Fruit fly (Drosophila melanogaster): Measurements from ENCODE around the gene Dsk.

Dsk gene

DNA sequence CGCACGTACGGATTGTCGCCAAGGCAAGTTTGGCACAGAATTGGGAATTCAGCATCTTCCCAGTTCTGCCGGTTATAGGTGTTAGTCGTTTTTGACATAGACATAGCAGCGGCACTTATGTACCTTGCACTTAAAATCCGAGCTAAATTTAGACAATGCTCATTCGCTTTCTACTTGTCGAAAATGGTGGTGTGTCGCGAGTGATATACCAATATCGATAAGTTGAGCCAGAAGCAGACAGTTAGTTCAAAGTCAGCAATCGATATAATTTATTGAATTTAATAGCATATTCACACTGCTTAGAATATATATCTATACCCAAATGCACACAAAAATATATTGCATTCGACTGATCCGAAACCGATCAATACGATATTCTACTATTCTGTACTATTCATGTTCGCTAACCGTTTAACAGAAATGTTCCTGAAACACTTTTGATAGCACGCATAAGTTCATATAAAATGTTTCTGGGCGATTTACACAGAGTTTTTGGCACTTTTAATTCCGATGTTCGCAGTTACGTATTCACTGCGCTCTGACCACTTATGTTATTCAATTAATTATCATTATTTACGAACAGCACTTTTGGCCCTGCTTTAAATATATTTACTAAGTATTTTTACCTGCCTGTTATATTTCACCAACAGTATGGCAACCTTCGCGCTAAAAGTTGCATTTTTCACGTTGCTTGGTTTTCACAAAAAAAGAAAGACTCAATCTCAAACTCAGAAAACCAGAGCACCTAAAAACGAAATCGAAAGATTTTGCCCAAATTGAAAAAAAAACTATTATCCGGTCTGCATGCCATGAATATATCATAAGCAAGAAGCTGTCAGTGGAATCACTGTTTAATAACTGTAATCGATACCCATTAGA is 42.3 kb upstream of the Dsk start, which contains the start of gene CG14641 (continued):
- no peak for TF ChIP-seq yki (optimal IDR thresholded peaks at IDR 0.05)
- TF ChIP-seq p53 (GFP tag; optimal IDR thresholded peaks at IDR 0.05) = no peak
- no peak for TF ChIP-seq eve (GFP tag; optimal IDR thresholded peaks at IDR 0.05)
- TF ChIP-seq Dll (GFP tag; IDR thresholded peaks at IDR 0.05; ENCODE audit: partially characterized antibody) = peak; percentile 48; the same call in 3 of the 4 replicates
- TF ChIP-seq Tbp (GFP tag; optimal IDR thresholded peaks at IDR 0.05) = no peak
- TF ChIP-seq bowl (GFP tag; IDR thresholded peaks at IDR 0.05) = no peak
- TF ChIP-seq emc (GFP tag; optimal IDR thresholded peaks at IDR 0.05) = no peak
- no peak for TF ChIP-seq CG11247 (GFP tag; IDR thresholded peaks at IDR 0.05)
- TF ChIP-seq Hr51 (GFP tag; optimal IDR thresholded peaks at IDR 0.05) = no peak
- TF ChIP-seq lola (GFP tag; optimal IDR thresholded peaks at IDR 0.05) = peak in 2 of 3 experiments; percentile 26 to 97
- TF ChIP-seq tap (tag; optimal IDR thresholded peaks at IDR 0.05) = no peak
- TF ChIP-seq shn (GFP tag; optimal IDR thresholded peaks at IDR 0.05) = no peak
- TF ChIP-seq cas (GFP tag; IDR thresholded peaks at IDR 0.05) = no peak
- no peak for TF ChIP-seq CG6683 (GFP tag; optimal IDR thresholded peaks at IDR 0.05)
- no peak for TF ChIP-seq TFAM (GFP tag; optimal IDR thresholded peaks at IDR 0.05)
- TF ChIP-seq phol (tag; optimal IDR thresholded peaks at IDR 0.05) = no peak
- TF ChIP-seq CG13296 (GFP tag; optimal IDR thresholded peaks at IDR 0.05) = no peak
- TF ChIP-seq Opbp (GFP tag; IDR thresholded peaks at IDR 0.05; ENCODE audit: partially characterized antibody) = peak; percentile 54; the same call in 2 of the 3 replicates
- peak; percentile 56 for TF ChIP-seq sens (GFP tag)
- no peak; the same call in 1 of the 2 replicates for TF ChIP-seq vvl (GFP tag; IDR thresholded peaks at IDR 0.05)
- no peak for TF ChIP-seq tup (GFP tag; optimal IDR thresholded peaks at IDR 0.05)
- TF ChIP-seq Jarid2 (GFP tag; optimal IDR thresholded peaks at IDR 0.05) = no peak
- no peak for TF ChIP-seq CG17328 (GFP tag; IDR thresholded peaks at IDR 0.05)
- TF ChIP-seq B-H2 (GFP tag; optimal IDR thresholded peaks at IDR 0.05) = no peak
- no peak for TF ChIP-seq HmgD (GFP tag; optimal IDR thresholded peaks at IDR 0.05)
- peak; percentile 17; the same call in 1 of the 2 replicates for TF ChIP-seq CG6689 (GFP tag; IDR thresholded peaks at IDR 0.05)
- TF ChIP-seq Hand (GFP tag; optimal IDR thresholded peaks at IDR 0.05) = no peak
- no peak for TF ChIP-seq org-1 (GFP tag; optimal IDR thresholded peaks at IDR 0.05)
- no peak for TF ChIP-seq MTF-1 (GFP tag; optimal IDR thresholded peaks at IDR 0.05; ENCODE audit: borderline replicate concordance)
- TF ChIP-seq crol (GFP tag; IDR thresholded peaks at IDR 0.05) = no peak
- TF ChIP-seq CG8924 (tag; optimal IDR thresholded peaks at IDR 0.05) = no peak
- no peak for TF ChIP-seq CG4282 (GFP tag; optimal IDR thresholded peaks at IDR 0.05)
- TF ChIP-seq CoRest (tag; optimal IDR thresholded peaks at IDR 0.05) = peak; percentile 42
- no peak for TF ChIP-seq CG8089 (GFP tag; optimal IDR thresholded peaks at IDR 0.05)
- no peak for TF ChIP-seq CG2875 (GFP tag; optimal IDR thresholded peaks at IDR 0.05)
- no peak for TF ChIP-seq ci (GFP tag; IDR thresholded peaks at IDR 0.05)
- TF ChIP-seq tll (GFP tag; optimal IDR thresholded peaks at IDR 0.05) = peak in 1 of 2 experiments; percentile 79
- no peak for TF ChIP-seq pnt (GFP tag; optimal IDR thresholded peaks at IDR 0.05)
- no peak for TF ChIP-seq Dip2 (GFP tag; IDR thresholded peaks at IDR 0.05)
- no peak for TF ChIP-seq gt (GFP tag; IDR thresholded peaks at IDR 0.05)
- no peak for TF ChIP-seq ewg (GFP tag; optimal IDR thresholded peaks at IDR 0.05)
- TF ChIP-seq CG6272 (GFP tag; IDR thresholded peaks at IDR 0.05) = no peak
- no peak for TF ChIP-seq jumu (GFP tag; optimal IDR thresholded peaks at IDR 0.05)
- no peak for TF ChIP-seq mam (GFP tag; optimal IDR thresholded peaks at IDR 0.05)
- peak in 1 of 3 experiments; percentile 86 for TF ChIP-seq Stat92E (GFP tag; optimal IDR thresholded peaks at IDR 0.05)
- no peak for TF ChIP-seq Ravus (GFP tag; IDR thresholded peaks at IDR 0.05)
- no peak for TF ChIP-seq CG3726 (GFP tag; IDR thresholded peaks at IDR 0.05)
- no peak for TF ChIP-seq odd (GFP tag; optimal IDR thresholded peaks at IDR 0.05)
- no peak for TF ChIP-seq CG10147 (GFP tag; optimal IDR thresholded peaks at IDR 0.05)

Measured in whole organism, embryonic.